Worm (Caenorhabditis elegans): ENCODE measurements around the gene B0410.3.

The B0410.3 gene

ce11 chrX:2891141-2891739 is at the start of gene B0410.3:
TSS of gene B0410.3 (minus strand) at chrX:2891491.
- no peak for TF ChIP-seq pes-1 (GFP tag; IDR thresholded peaks at IDR 0.05)
- TF ChIP-seq ama-1 (optimal IDR thresholded peaks at IDR 0.05): no peak
- no peak for TF ChIP-seq aly-1 (tag; optimal IDR thresholded peaks at IDR 0.05)
- no peak for TF ChIP-seq hmbx-1 (tag; optimal IDR thresholded peaks at IDR 0.05)
- TF ChIP-seq tra-4 (tag; optimal IDR thresholded peaks at IDR 0.05): no peak
- no peak for TF ChIP-seq scrt-1 (GFP tag; IDR thresholded peaks at IDR 0.05)
- no peak for TF ChIP-seq sea-1 (GFP tag; conservative IDR thresholded peaks at IDR 0.05)
- no peak for TF ChIP-seq ceh-36 (tag; optimal IDR thresholded peaks at IDR 0.05)
- TF ChIP-seq hmg-4 (GFP tag; optimal IDR thresholded peaks at IDR 0.05): no peak
- no peak for TF ChIP-seq hnd-1 (tag; optimal IDR thresholded peaks at IDR 0.05)
- TF ChIP-seq ets-7 (tag; optimal IDR thresholded peaks at IDR 0.05): no peak
- TF ChIP-seq tbx-37 (GFP tag; conservative IDR thresholded peaks at IDR 0.05): no peak
- no peak for TF ChIP-seq tbx-11 (GFP tag; IDR thresholded peaks at IDR 0.05)

ce11 chrX:2940572-2940971 is 49.3 kb upstream of the B0410.3 start, which contains the start of gene pfk-1.1:
TSS of gene pfk-1.1 (plus strand) at chrX:2940872.
- TF ChIP-seq flt-1 (GFP tag; IDR thresholded peaks at IDR 0.05) (no peak), tra-4 (tag; optimal IDR thresholded peaks at IDR 0.05) (no peak), ets-7 (tag; optimal IDR thresholded peaks at IDR 0.05) (no peak)

DNA sequence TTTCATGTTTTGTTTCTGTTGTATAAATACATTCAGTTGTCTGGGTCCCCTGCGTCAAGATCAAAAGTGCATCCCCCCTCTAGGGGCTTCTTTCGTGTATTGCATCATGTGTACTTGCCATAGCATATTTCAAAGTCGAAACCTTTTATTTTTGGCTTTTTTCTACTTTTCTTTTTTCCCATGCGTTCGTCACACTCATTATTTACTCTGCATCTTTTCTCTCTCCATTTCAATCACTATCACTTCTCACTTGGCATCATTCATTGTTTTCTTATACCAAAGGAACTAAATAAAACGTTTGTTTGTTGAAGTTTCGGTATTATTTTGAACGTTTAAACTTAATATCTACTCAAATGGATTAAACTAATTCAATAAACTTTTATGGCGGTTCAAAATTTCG is 48.2 kb upstream of the B0410.3 start:
- TF ChIP-seq hmbx-1 (tag; optimal IDR thresholded peaks at IDR 0.05): no peak
- TF ChIP-seq ama-1 (optimal IDR thresholded peaks at IDR 0.05): no peak
- TF ChIP-seq aly-1 (tag; optimal IDR thresholded peaks at IDR 0.05): no peak
- no peak for TF ChIP-seq tbx-11 (GFP tag; IDR thresholded peaks at IDR 0.05)
- no peak for TF ChIP-seq pes-1 (GFP tag; IDR thresholded peaks at IDR 0.05)
- TF ChIP-seq hmg-4 (GFP tag; optimal IDR thresholded peaks at IDR 0.05): no peak
- TF ChIP-seq flt-1 (GFP tag; IDR thresholded peaks at IDR 0.05): no peak
- no peak for TF ChIP-seq B0310.2 (tag; optimal IDR thresholded peaks at IDR 0.05)
- no peak for TF ChIP-seq hnd-1 (tag; optimal IDR thresholded peaks at IDR 0.05)
- no peak for TF ChIP-seq ceh-13 (GFP tag; optimal IDR thresholded peaks at IDR 0.05)
- no peak for TF ChIP-seq F13C5.2 (tag; optimal IDR thresholded peaks at IDR 0.05)
- TF ChIP-seq sea-1 (GFP tag; conservative IDR thresholded peaks at IDR 0.05): no peak
- no peak for TF ChIP-seq ets-7 (tag; optimal IDR thresholded peaks at IDR 0.05)
- no peak for TF ChIP-seq ceh-36 (tag; optimal IDR thresholded peaks at IDR 0.05)

DNA sequence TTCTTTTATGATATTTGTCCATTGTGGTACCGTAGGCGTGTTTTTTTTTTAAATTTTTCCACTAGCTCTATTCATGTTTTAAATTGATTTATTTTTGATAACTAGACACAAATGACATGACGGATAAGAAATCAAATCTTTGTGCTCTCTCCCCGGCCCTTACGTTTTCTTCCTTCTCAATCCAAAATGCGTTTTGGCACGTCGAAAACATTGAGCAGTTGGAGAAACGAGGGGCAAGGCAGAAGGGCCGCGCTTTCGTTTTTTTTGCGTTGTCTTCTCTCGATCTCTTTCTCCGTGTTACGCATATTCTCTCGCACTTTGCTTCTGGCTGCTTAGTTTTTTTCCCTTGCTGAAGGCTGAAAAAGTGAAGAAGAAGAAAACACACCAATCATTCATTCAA is 47.8 kb upstream of the B0410.3 start:
- TF ChIP-seq B0310.2 (tag; optimal IDR thresholded peaks at IDR 0.05): no peak
- no peak for TF ChIP-seq tbx-37 (GFP tag; conservative IDR thresholded peaks at IDR 0.05)
- TF ChIP-seq sea-1 (GFP tag; conservative IDR thresholded peaks at IDR 0.05): no peak
- no peak for TF ChIP-seq pes-1 (GFP tag; IDR thresholded peaks at IDR 0.05)
- no peak for TF ChIP-seq flt-1 (GFP tag; IDR thresholded peaks at IDR 0.05)
- TF ChIP-seq hmbx-1 (tag; optimal IDR thresholded peaks at IDR 0.05): no peak
- TF ChIP-seq tbx-11 (GFP tag; IDR thresholded peaks at IDR 0.05): no peak
- TF ChIP-seq F13C5.2 (tag; optimal IDR thresholded peaks at IDR 0.05): no peak
- no peak for TF ChIP-seq hmg-4 (GFP tag; optimal IDR thresholded peaks at IDR 0.05)
- no peak for TF ChIP-seq tra-4 (tag; optimal IDR thresholded peaks at IDR 0.05)
- TF ChIP-seq ceh-13 (GFP tag; optimal IDR thresholded peaks at IDR 0.05): no peak
- TF ChIP-seq ama-1 (optimal IDR thresholded peaks at IDR 0.05): no peak
- no peak for TF ChIP-seq ceh-36 (tag; optimal IDR thresholded peaks at IDR 0.05)
- TF ChIP-seq scrt-1 (GFP tag; IDR thresholded peaks at IDR 0.05): no peak
- TF ChIP-seq hnd-1 (tag; optimal IDR thresholded peaks at IDR 0.05): no peak
- TF ChIP-seq aly-1 (tag; optimal IDR thresholded peaks at IDR 0.05): no peak

- TF ChIP-seq hmg-4 (GFP tag; optimal IDR thresholded peaks at IDR 0.05) (no peak), tbx-37 (GFP tag; conservative IDR thresholded peaks at IDR 0.05) (no peak), aly-1 (tag; optimal IDR thresholded peaks at IDR 0.05) (no peak), flt-1 (GFP tag; IDR thresholded peaks at IDR 0.05) (no peak), ceh-36 (tag; optimal IDR thresholded peaks at IDR 0.05) (no peak), F13C5.2 (tag; optimal IDR thresholded peaks at IDR 0.05) (no peak), scrt-1 (GFP tag; IDR thresholded peaks at IDR 0.05) (no peak), ama-1 (optimal IDR thresholded peaks at IDR 0.05) (no peak)
Measured at ce11 chrX:2933061-2933460, 41.8 kb upstream of the B0410.3 start, which contains the start of gene fard-1. TSS of gene fard-1 (plus strand) at chrX:2933361.

DNA sequence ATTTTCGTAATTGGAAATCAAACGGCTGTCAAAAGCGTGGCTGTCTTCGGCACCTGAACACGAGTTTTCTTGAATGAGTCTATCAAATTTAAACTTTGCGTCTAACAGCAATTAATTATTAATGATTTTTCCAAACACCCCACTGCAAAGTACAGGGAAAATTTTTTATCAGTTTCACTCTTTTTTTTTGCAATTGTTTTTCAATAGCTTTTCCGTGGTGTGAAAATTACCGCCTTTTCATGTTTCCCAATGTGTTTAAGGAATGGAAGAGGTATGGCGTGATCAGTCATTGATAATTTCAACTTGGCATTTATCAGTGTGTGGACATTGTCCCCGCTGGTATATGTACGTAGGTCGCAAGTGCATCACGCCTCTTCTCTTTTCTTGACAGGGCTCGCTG is 40.6 kb upstream of the B0410.3 start:
- TF ChIP-seq F13C5.2 (tag; optimal IDR thresholded peaks at IDR 0.05): no peak
- TF ChIP-seq hnd-1 (tag; optimal IDR thresholded peaks at IDR 0.05): no peak
- no peak for TF ChIP-seq hmbx-1 (tag; optimal IDR thresholded peaks at IDR 0.05)
- no peak for TF ChIP-seq ceh-36 (tag; optimal IDR thresholded peaks at IDR 0.05)

DNA sequence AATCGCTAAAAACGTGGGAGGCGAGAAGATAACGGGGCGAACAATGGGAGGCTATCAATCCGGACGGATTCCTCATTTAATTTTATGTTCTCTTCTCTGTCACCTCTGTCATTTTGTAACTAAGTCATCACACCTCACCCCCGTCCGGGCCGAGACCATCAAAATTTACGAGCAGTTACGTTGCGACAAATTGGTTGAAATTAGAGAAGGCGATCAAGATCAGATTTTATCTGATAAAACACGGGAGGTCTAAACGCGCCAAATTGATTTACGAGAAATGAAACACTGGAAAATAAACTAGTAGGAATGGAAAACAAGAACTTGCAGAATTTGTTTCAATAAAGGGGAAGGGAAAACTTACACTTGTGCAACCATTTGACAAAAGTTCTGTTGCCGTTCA is 36.8 kb upstream of the B0410.3 start:
- TF ChIP-seq tbx-11 (GFP tag; IDR thresholded peaks at IDR 0.05) (no peak), flt-1 (GFP tag; IDR thresholded peaks at IDR 0.05) (no peak), hmg-4 (GFP tag; optimal IDR thresholded peaks at IDR 0.05) (no peak), B0310.2 (tag; optimal IDR thresholded peaks at IDR 0.05) (no peak), ceh-13 (GFP tag; optimal IDR thresholded peaks at IDR 0.05) (no peak), hmbx-1 (tag; optimal IDR thresholded peaks at IDR 0.05) (no peak), aly-1 (tag; optimal IDR thresholded peaks at IDR 0.05) (no peak), hnd-1 (tag; optimal IDR thresholded peaks at IDR 0.05) (no peak), ceh-36 (tag; optimal IDR thresholded peaks at IDR 0.05) (no peak), pes-1 (GFP tag; IDR thresholded peaks at IDR 0.05) (no peak), sea-1 (GFP tag; conservative IDR thresholded peaks at IDR 0.05) (no peak), tbx-37 (GFP tag; conservative IDR thresholded peaks at IDR 0.05) (no peak)

- TF ChIP-seq F13C5.2 (tag; optimal IDR thresholded peaks at IDR 0.05) (no peak), B0310.2 (tag; optimal IDR thresholded peaks at IDR 0.05) (no peak), ceh-13 (GFP tag; optimal IDR thresholded peaks at IDR 0.05) (no peak), tbx-11 (GFP tag; IDR thresholded peaks at IDR 0.05) (no peak), sea-1 (GFP tag; conservative IDR thresholded peaks at IDR 0.05) (no peak), ets-7 (tag; optimal IDR thresholded peaks at IDR 0.05) (no peak), pes-1 (GFP tag; IDR thresholded peaks at IDR 0.05) (no peak), tbx-37 (GFP tag; conservative IDR thresholded peaks at IDR 0.05) (no peak), scrt-1 (GFP tag; IDR thresholded peaks at IDR 0.05) (no peak), tra-4 (tag; optimal IDR thresholded peaks at IDR 0.05) (no peak)
Measured at ce11 chrX:2927576-2927975, 36.3 kb upstream of the B0410.3 start.

Measured in whole organism, early embryonic.